Worm (Caenorhabditis elegans): ENCODE data around the gene rig-6.

rig-6 gene

ce11 chrII:4857086-4857485 is 45.2 kb upstream of the rig-6 start (continued):
- TF ChIP-seq mxl-3 (GFP tag; optimal IDR thresholded peaks at IDR 0.05) = peak; percentile 61
- TF ChIP-seq pqm-1 (tag; optimal IDR thresholded peaks at IDR 0.05) = peak; percentile 83
- TF ChIP-seq unc-62 (GFP tag; optimal IDR thresholded peaks at IDR 0.05 in 1 of 2) = peak in 1 of 2 experiments; percentile 20
- TF ChIP-seq unc-62 (tag; optimal IDR thresholded peaks at IDR 0.05) = no peak
- TF ChIP-seq ceh-28 (tag; optimal IDR thresholded peaks at IDR 0.05) = peak; percentile 5
- peak; percentile 52; the same call in 1 of the 2 replicates for TF ChIP-seq dmd-6 (GFP tag; IDR thresholded peaks at IDR 0.05)

DNA sequence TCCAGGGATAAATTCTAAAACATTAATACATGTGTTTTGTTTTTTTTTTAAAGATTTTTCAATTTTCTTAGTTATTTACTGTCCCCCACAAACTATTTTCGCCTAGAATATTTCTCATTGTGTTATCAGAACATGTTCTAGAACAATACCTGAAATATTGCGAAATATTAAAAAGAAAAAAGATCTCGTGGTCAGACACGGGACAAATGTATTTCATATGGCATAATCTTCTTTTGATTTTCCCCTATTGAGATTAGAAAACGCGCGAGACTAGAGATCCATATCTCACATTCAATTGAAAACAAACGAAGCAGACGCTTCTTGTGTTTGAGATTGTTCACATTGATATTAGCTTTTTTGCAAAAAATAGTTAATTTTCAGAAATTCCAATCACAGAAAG is 44.2 kb upstream of the rig-6 start:
- no peak for TF ChIP-seq zag-1 (tag; optimal IDR thresholded peaks at IDR 0.05)
- peak; percentile 19 for TF ChIP-seq lin-13 (GFP tag; optimal IDR thresholded peaks at IDR 0.05)
- no peak for TF ChIP-seq Y48G9A.11 (GFP tag; IDR thresholded peaks at IDR 0.05)
- TF ChIP-seq egl-27 (tag; optimal IDR thresholded peaks at IDR 0.05) = no peak
- TF ChIP-seq nhr-11 (tag; optimal IDR thresholded peaks at IDR 0.05) = peak; percentile 17
- peak; percentile 32 for TF ChIP-seq T20F7.1 (GFP tag; optimal IDR thresholded peaks at IDR 0.05)
- peak; percentile 11 for TF ChIP-seq mep-1 (tag; optimal IDR thresholded peaks at IDR 0.05)
- TF ChIP-seq spr-1 (tag; optimal IDR thresholded peaks at IDR 0.05) = no peak
- peak in 1 of 2 experiments; percentile 59 for TF ChIP-seq lsy-2 (tag; optimal IDR thresholded peaks at IDR 0.05)
- TF ChIP-seq mdl-1 (tag; optimal IDR thresholded peaks at IDR 0.05) = peak in 1 of 2 experiments; percentile 36
- peak; percentile 48 for TF ChIP-seq dve-1 (tag; optimal IDR thresholded peaks at IDR 0.05; ENCODE audit: insufficient read depth)
- peak; percentile 50 for TF ChIP-seq hlh-11 (tag; optimal IDR thresholded peaks at IDR 0.05)
- no peak for TF ChIP-seq unc-62 (GFP tag; optimal IDR thresholded peaks at IDR 0.05 in 1 of 2)
- TF ChIP-seq unc-62 (tag; optimal IDR thresholded peaks at IDR 0.05) = no peak
- no peak for TF ChIP-seq daf-8 (GFP tag; IDR thresholded peaks at IDR 0.05)
- TF ChIP-seq dpl-1 (GFP tag; optimal IDR thresholded peaks at IDR 0.05) = no peak
- peak; percentile 24; the same call in 1 of the 2 replicates for TF ChIP-seq dmd-6 (GFP tag; IDR thresholded peaks at IDR 0.05)
- 0 out of 2 replicates have a peak, but pooled peaks have one; percentile 58 for TF ChIP-seq mdt-29 (GFP tag; IDR thresholded peaks at IDR 0.05)
- TF ChIP-seq nhr-28 (tag; optimal IDR thresholded peaks at IDR 0.05) = peak; percentile 14
- no peak for TF ChIP-seq saeg-2 (GFP tag; IDR thresholded peaks at IDR 0.05)
- TF ChIP-seq aha-1 (tag) = peak; percentile 13
- TF ChIP-seq tag-97 (GFP tag; IDR thresholded peaks at IDR 0.05) = no peak
- no peak for TF ChIP-seq daf-16 (GFP tag; optimal IDR thresholded peaks at IDR 0.05)
- peak; percentile 2 for TF ChIP-seq daf-16 (tag; optimal IDR thresholded peaks at IDR 0.05)
- no peak for TF ChIP-seq nhr-42 (GFP tag; IDR thresholded peaks at IDR 0.05)
- no peak for TF ChIP-seq zip-2 (tag; optimal IDR thresholded peaks at IDR 0.05)
- no peak for TF ChIP-seq nhr-237 (tag; optimal IDR thresholded peaks at IDR 0.05)
- peak; percentile 89 for TF ChIP-seq hlh-30 (tag; optimal IDR thresholded peaks at IDR 0.05; ENCODE audit: insufficient read depth)
- TF ChIP-seq ceh-28 (tag; optimal IDR thresholded peaks at IDR 0.05) = no peak
- no peak for TF ChIP-seq zip-11 (GFP tag; IDR thresholded peaks at IDR 0.05)

ce11 chrII:4855489-4855888 is 43.6 kb upstream of the rig-6 start:
- TF ChIP-seq aha-1 (tag) = peak; percentile 90
- 0 out of 2 replicates have a peak, but pooled peaks have one; percentile 9 for TF ChIP-seq dmd-6 (GFP tag; IDR thresholded peaks at IDR 0.05)
- peak; percentile 13 for TF ChIP-seq dpl-1 (GFP tag; optimal IDR thresholded peaks at IDR 0.05)
- TF ChIP-seq nhr-28 (tag; optimal IDR thresholded peaks at IDR 0.05) = no peak
- TF ChIP-seq nhr-48 (tag; optimal IDR thresholded peaks at IDR 0.05) = no peak
- no peak for TF ChIP-seq nhr-10 (tag; optimal IDR thresholded peaks at IDR 0.05)
- no peak for TF ChIP-seq snpc-1.2 (GFP tag; IDR thresholded peaks at IDR 0.05)
- no peak for TF ChIP-seq lim-7 (GFP tag; IDR thresholded peaks at IDR 0.05)
- no peak for TF ChIP-seq hlh-30 (tag; optimal IDR thresholded peaks at IDR 0.05; ENCODE audit: insufficient read depth)
- TF ChIP-seq zag-1 (tag; optimal IDR thresholded peaks at IDR 0.05) = no peak
- TF ChIP-seq lir-3 (tag; optimal IDR thresholded peaks at IDR 0.05) = no peak
- 0 out of 2 replicates have a peak, but pooled peaks have one; percentile 75 for TF ChIP-seq tag-97 (GFP tag; IDR thresholded peaks at IDR 0.05)
- no peak for TF ChIP-seq ceh-44 (GFP tag; IDR thresholded peaks at IDR 0.05)
- TF ChIP-seq ceh-82 (tag; optimal IDR thresholded peaks at IDR 0.05) = no peak
- no peak for TF ChIP-seq spr-1 (tag; optimal IDR thresholded peaks at IDR 0.05)
- TF ChIP-seq T20F7.1 (GFP tag; optimal IDR thresholded peaks at IDR 0.05) = no peak
- TF ChIP-seq lin-15B (tag; optimal IDR thresholded peaks at IDR 0.05) = no peak
- TF ChIP-seq nhr-42 (GFP tag; IDR thresholded peaks at IDR 0.05) = no peak
- no peak for TF ChIP-seq gei-8 (GFP tag; optimal IDR thresholded peaks at IDR 0.05)
- no peak for TF ChIP-seq ZK337.2 (GFP tag; IDR thresholded peaks at IDR 0.05)
- TF ChIP-seq nhr-41 (GFP tag; IDR thresholded peaks at IDR 0.05) = no peak
- TF ChIP-seq ztf-7 (tag; optimal IDR thresholded peaks at IDR 0.05) = no peak
- TF ChIP-seq F49E8.2 (tag; optimal IDR thresholded peaks at IDR 0.05; ENCODE audit: borderline replicate concordance) = no peak
- no peak for TF ChIP-seq egl-27 (tag; optimal IDR thresholded peaks at IDR 0.05)
- TF ChIP-seq ces-1 (GFP tag; optimal IDR thresholded peaks at IDR 0.05) = peak; percentile 48
- no peak for TF ChIP-seq unc-39 (tag; optimal IDR thresholded peaks at IDR 0.05)
- TF ChIP-seq fkh-10 (GFP tag; optimal IDR thresholded peaks at IDR 0.05) = no peak
- TF ChIP-seq snpc-4 (tag; optimal IDR thresholded peaks at IDR 0.05) = no peak
